Fruit fly (Drosophila melanogaster): ENCODE results near the gene ND-B22.

Gene ND-B22

DNA sequence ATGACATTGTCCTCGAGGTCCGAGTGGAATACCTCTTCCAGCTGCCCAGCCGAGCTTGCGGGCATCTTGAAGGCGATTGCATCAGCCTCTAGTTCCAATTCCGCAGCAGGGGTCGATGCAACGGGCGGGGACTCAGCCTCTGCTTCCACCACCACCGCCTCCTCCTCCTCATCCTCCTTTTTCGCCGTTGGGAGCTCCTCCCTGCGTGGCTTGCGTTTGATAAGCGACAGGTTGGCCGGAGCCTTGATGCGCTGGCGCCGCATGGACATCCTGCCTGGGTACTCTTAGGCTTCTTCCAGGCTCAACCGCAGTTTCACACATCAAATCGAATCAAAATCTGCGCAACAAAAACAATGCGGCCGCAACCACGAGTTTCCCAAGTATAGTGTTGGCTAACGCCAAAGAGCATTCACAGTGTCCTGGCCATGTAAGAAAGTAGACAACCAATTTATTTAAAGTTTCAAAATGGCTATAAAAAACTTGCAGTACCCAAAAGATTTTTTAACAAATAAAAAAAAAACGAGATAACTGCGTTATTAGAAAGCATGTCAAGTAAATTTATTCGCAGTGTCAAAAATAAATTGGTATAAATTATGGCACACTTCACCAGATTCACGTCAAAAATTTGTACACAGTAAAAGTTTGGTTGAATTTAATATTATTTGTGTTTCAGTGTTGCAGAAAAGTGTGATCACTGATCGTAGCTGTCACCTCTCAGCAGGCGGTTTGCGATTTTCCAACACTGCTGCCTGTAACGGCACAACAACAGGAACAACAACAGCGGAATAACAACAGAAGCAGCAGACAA is 2.7 kb upstream of the ND-B22 start, which contains the start of the genes Bdp1 and CG6565:
Gene Bdp1, minus strand, starts transcription at position 456 of the 808 bp plus-strand sequence.
Gene CG6565, plus strand, starts transcription at position 585 of the 808 bp plus-strand sequence.
- TF ChIP-seq Med (GFP tag) (peak; percentile 100), CG3838 (GFP tag; optimal IDR thresholded peaks at IDR 0.05) (peak; percentile 95), gce (GFP tag; IDR thresholded peaks at IDR 0.05) (peak; percentile 76), CG14965 (GFP tag; optimal IDR thresholded peaks at IDR 0.05; ENCODE audit: borderline replicate concordance) (peak; percentile 76), sens (GFP tag) (peak; percentile 100), zen2 (GFP tag; IDR thresholded peaks at IDR 0.05; ENCODE audit: partially characterized antibody) (no peak), Dad (GFP tag; optimal IDR thresholded peaks at IDR 0.05) (peak; percentile 98), cas (GFP tag; IDR thresholded peaks at IDR 0.05) (peak; percentile 89), CG10431 (GFP tag; optimal IDR thresholded peaks at IDR 0.05) (peak; percentile 82), CG17612 (GFP tag; IDR thresholded peaks at IDR 0.05) (peak; percentile 88), Bteb2 (GFP tag; optimal IDR thresholded peaks at IDR 0.05) (peak; percentile 98), CG12155 (GFP tag; optimal IDR thresholded peaks at IDR 0.05) (peak; percentile 97), Hsf (GFP tag; optimal IDR thresholded peaks at IDR 0.05) (peak; percentile 99), tin (GFP tag; optimal IDR thresholded peaks at IDR 0.05) (peak; percentile 98), Opbp (GFP tag; IDR thresholded peaks at IDR 0.05; ENCODE audit: partially characterized antibody) (no peak), Camta (GFP tag; optimal IDR thresholded peaks at IDR 0.05) (peak; percentile 99), slou (GFP tag; optimal IDR thresholded peaks at IDR 0.05) (peak; percentile 98), gt (GFP tag; IDR thresholded peaks at IDR 0.05) (peak; percentile 81), CG12659 (GFP tag; optimal IDR thresholded peaks at IDR 0.05) (peak; percentile 98), emc (GFP tag; optimal IDR thresholded peaks at IDR 0.05) (peak; percentile 93), Dp (GFP tag; optimal IDR thresholded peaks at IDR 0.05) (peak; percentile 25), Bgb (GFP tag; IDR thresholded peaks at IDR 0.05; ENCODE audit: partially characterized antibody) (0 out of 2 replicates have a peak, but pooled peaks have one; percentile 19), CG11723 (GFP tag; optimal IDR thresholded peaks at IDR 0.05) (peak; percentile 94), Ets97D (GFP tag; optimal IDR thresholded peaks at IDR 0.05) (peak; percentile 95), CG11398 (GFP tag; optimal IDR thresholded peaks at IDR 0.05) (peak; percentile 96), CG9727 (GFP tag; optimal IDR thresholded peaks at IDR 0.05) (peak; percentile 99), pzg (GFP tag; optimal IDR thresholded peaks at IDR 0.05) (peak; percentile 49), CG9932 (GFP tag; IDR thresholded peaks at IDR 0.05) (peak; percentile 98), CG6175 (GFP tag; IDR thresholded peaks at IDR 0.05) (peak; percentile 91), gsb (GFP tag; IDR thresholded peaks at IDR 0.05) (peak; percentile 89), GATAe (GFP tag; conservative IDR thresholded peaks at IDR 0.05) (peak; percentile 79), CG1602 (GFP tag; optimal IDR thresholded peaks at IDR 0.05) (peak; percentile 99), CG5245 (GFP tag; optimal IDR thresholded peaks at IDR 0.05) (peak; percentile 97), fd102C (GFP tag; optimal IDR thresholded peaks at IDR 0.05) (peak; percentile 80), Drgx (GFP tag; IDR thresholded peaks at IDR 0.05) (peak; percentile 92), cwo (GFP tag; optimal IDR thresholded peaks at IDR 0.05) (peak; percentile 92), her (GFP tag; optimal IDR thresholded peaks at IDR 0.05) (peak; percentile 95), Sry-β (GFP tag; optimal IDR thresholded peaks at IDR 0.05) (peak; percentile 88), CG3995 (GFP tag; optimal IDR thresholded peaks at IDR 0.05) (peak; percentile 95), CG2875 (GFP tag; optimal IDR thresholded peaks at IDR 0.05) (peak; percentile 93), pum (GFP tag; optimal IDR thresholded peaks at IDR 0.05) (peak; percentile 99), CG42726 (GFP tag; IDR thresholded peaks at IDR 0.05; ENCODE audit: partially characterized antibody) (no peak), Max (GFP tag; optimal IDR thresholded peaks at IDR 0.05) (peak; percentile 99), Oaz (GFP tag; IDR thresholded peaks at IDR 0.05) (peak; percentile 86), dmrt99B (tag; optimal IDR thresholded peaks at IDR 0.05) (peak; percentile 95), CG2129 (GFP tag; IDR thresholded peaks at IDR 0.05; ENCODE audit: partially characterized antibody) (no peak), CG1603 (tag; optimal IDR thresholded peaks at IDR 0.05) (peak; percentile 67), sr (GFP tag; IDR thresholded peaks at IDR 0.05) (peak; percentile 67; the same call in 1 of the 3 replicates), Sox102F (GFP tag; optimal IDR thresholded peaks at IDR 0.05) (peak; percentile 98)

Measured in whole organism, embryonic.